Worm (Caenorhabditis elegans) whole organism, late embryonic: Measurements from ENCODE around the gene K09C4.7.

Experiments
- madf-2 ChIP-seq: sonication (generic microtip); optimal IDR thresholded peaks from 2 replicates; lab custom pipeline; 2017; ENCODE audit warnings: missing genetic modification characterization, missing compliant biosample characterization
- pha-4 ChIP-seq: fragments of 150-350 bp; optimal IDR thresholded peaks from 2 replicates; lab custom pipeline; 2018; ENCODE audit warnings: missing biosample characterization, missing genetic modification reagents, missing genetic modification characterization
- tbx-7 ChIP-seq: sonication (generic microtip); optimal IDR thresholded peaks from 2 replicates; lab custom pipeline; 2016; ENCODE audit warnings: missing genotype, missing genetic modification characterization, missing compliant biosample characterization
- unc-55 ChIP-seq: sonication (generic microtip); optimal IDR thresholded peaks from 2 replicates; lab custom pipeline; 2017; ENCODE audit warnings: missing biosample characterization, missing genetic modification reagents, missing genetic modification characterization
- zip-5 ChIP-seq: sonication (generic microtip); optimal IDR thresholded peaks from 2 replicates; lab custom pipeline; 2016; ENCODE audit warnings: missing genetic modification characterization, missing compliant biosample characterization

DNA sequence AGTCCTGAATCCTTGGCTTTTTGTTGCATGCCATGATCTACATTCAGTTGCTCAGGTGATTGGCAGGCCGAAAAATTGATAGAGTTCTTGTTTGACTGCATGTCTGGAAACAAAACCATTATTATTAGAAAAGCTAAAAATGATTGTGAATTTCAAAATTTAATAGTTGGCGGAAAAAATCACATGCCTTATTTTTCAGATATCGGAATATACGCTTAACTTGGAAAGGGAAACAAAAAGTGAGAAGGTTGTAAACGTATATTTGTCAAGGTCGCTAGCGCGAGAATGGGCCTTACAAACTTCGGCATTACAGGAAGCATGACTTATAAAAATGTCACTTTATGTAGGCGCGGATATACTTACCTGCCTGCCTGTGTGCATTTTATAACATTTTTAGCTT lies 1.0 kb upstream of the K09C4.7 start, which contains the start of gene K09C4.9:
- TF ChIP-seq madf-2: no peak
- no peak for TF ChIP-seq unc-55 (GFP tag; lab: Kevin White, UChicago)
- TF ChIP-seq zip-5 (tag; lab: Kevin White, UChicago): no peak
- TF ChIP-seq tbx-7 (tag; lab: Kevin White, UChicago): no peak
- no peak for TF ChIP-seq pha-4 (tag; lab: Kevin White, UChicago)
